Worm (Caenorhabditis elegans): ENCODE data around the gene nhr-105.

Gene nhr-105

DNA sequence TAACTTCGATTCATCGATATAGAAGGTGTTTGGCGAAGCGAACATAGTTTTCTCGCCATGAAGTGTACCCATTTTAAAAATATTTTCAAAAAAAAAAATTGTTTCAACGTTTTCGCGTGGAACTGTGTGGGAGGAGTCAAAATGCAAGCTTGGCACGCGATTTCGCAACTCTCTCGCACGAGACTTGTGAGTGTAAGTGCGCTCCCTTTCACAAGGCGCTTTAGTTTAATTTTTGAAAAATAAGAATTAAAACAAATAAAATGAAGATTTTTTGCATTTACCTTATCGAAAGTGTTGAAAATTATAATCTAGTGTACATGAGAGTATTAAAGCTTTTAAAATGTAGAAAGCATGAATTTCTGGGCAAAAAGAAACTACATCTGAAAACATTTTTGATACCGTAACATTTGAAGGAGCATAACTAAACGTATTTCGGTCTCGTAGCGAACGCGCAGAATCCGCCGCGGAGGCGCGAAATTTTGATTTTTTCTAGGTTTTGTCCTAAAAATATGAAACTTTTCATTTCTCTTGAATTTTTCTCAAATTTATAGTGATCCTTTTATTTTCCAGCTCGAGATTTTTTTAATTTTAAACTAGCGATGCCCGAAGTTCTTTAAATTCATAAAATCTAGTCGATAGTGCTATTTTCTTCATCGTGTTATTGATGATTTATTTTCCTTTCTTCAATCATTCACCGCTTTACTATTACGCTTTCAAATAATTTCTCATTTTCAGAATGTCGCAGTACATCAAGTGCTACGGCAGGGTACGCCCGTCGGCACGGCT, 10.3 kb upstream of the nhr-105 start, which contains the start of the genes cogc-2 and klp-18:
TSS of gene cogc-2 (minus strand) at position 105 of the 786 bp plus-strand sequence.
TSS of gene klp-18 (plus strand) at position 736 of the 786 bp plus-strand sequence.
- no peak for TF ChIP-seq elt-1 (tag; optimal IDR thresholded peaks at IDR 0.05)
- peak; percentile 72 for TF ChIP-seq nhr-21 (tag; optimal IDR thresholded peaks at IDR 0.05)
- peak; percentile 90 for TF ChIP-seq lin-11 (tag; optimal IDR thresholded peaks at IDR 0.05)
- TF ChIP-seq nhr-12 (tag; optimal IDR thresholded peaks at IDR 0.05): no peak
- peak; percentile 97 for TF ChIP-seq unc-55 (GFP tag; optimal IDR thresholded peaks at IDR 0.05)
- TF ChIP-seq snpc-4 (tag; optimal IDR thresholded peaks at IDR 0.05): peak; percentile 61
- TF ChIP-seq unc-39 (tag; optimal IDR thresholded peaks at IDR 0.05): no peak
- TF ChIP-seq ama-1 (optimal IDR thresholded peaks at IDR 0.05): peak; percentile 35
- no peak for TF ChIP-seq lin-39 (tag; optimal IDR thresholded peaks at IDR 0.05)
- TF ChIP-seq nhr-237 (tag; optimal IDR thresholded peaks at IDR 0.05): no peak
- no peak for TF ChIP-seq ztf-1 (GFP tag; conservative IDR thresholded peaks at IDR 0.05)
- peak; percentile 68 for TF ChIP-seq mab-5 (tag; optimal IDR thresholded peaks at IDR 0.05)
- TF ChIP-seq sma-9 (GFP tag; optimal IDR thresholded peaks at IDR 0.05): peak; percentile 80
- TF ChIP-seq sma-9 (tag; optimal IDR thresholded peaks at IDR 0.05): no peak
- peak; percentile 45 for TF ChIP-seq blmp-1 (tag; optimal IDR thresholded peaks at IDR 0.05; ENCODE audit: insufficient read depth)
- TF ChIP-seq dmd-4 (tag; optimal IDR thresholded peaks at IDR 0.05): no peak
- TF ChIP-seq nhr-77 (tag; optimal IDR thresholded peaks at IDR 0.05): no peak
- TF ChIP-seq mdl-1 (tag; optimal IDR thresholded peaks at IDR 0.05): no peak
- TF ChIP-seq alr-1 (tag; optimal IDR thresholded peaks at IDR 0.05): no peak
- no peak for TF ChIP-seq elt-3 (tag; optimal IDR thresholded peaks at IDR 0.05)
- no peak for TF ChIP-seq ztf-4 (tag; optimal IDR thresholded peaks at IDR 0.05)
- TF ChIP-seq ztf-11 (tag; optimal IDR thresholded peaks at IDR 0.05): no peak
- TF ChIP-seq aly-2 (tag; optimal IDR thresholded peaks at IDR 0.05): no peak
- TF ChIP-seq R02D3.7 (tag; optimal IDR thresholded peaks at IDR 0.05): peak; percentile 18
- no peak for TF ChIP-seq mbf-1 (tag; optimal IDR thresholded peaks at IDR 0.05)
- peak; percentile 48 for TF ChIP-seq egl-27 (tag; optimal IDR thresholded peaks at IDR 0.05)
- no peak for TF ChIP-seq unc-62 (GFP tag; optimal IDR thresholded peaks at IDR 0.05)
- no peak for TF ChIP-seq ceh-82 (tag; optimal IDR thresholded peaks at IDR 0.05)
- no peak for TF ChIP-seq peb-1 (tag; optimal IDR thresholded peaks at IDR 0.05)
- TF ChIP-seq ceh-16 (tag; optimal IDR thresholded peaks at IDR 0.05): peak; percentile 43
- peak; percentile 82 for TF ChIP-seq lin-13 (GFP tag; optimal IDR thresholded peaks at IDR 0.05)
- peak; percentile 88 for TF ChIP-seq crh-2 (tag; optimal IDR thresholded peaks at IDR 0.05)
- peak; percentile 62 for TF ChIP-seq fos-1 (tag; optimal IDR thresholded peaks at IDR 0.05)
- TF ChIP-seq nhr-10 (tag; optimal IDR thresholded peaks at IDR 0.05): no peak
- peak; percentile 85 for TF ChIP-seq nhr-129 (tag; optimal IDR thresholded peaks at IDR 0.05)
- peak; percentile 76 for TF ChIP-seq sem-4 (tag; optimal IDR thresholded peaks at IDR 0.05)
- TF ChIP-seq ZK546.5 (tag; optimal IDR thresholded peaks at IDR 0.05): no peak
- TF ChIP-seq zag-1 (tag; optimal IDR thresholded peaks at IDR 0.05): peak; percentile 23
- TF ChIP-seq gmeb-1 (tag; optimal IDR thresholded peaks at IDR 0.05): peak; percentile 96
- peak; percentile 86 for TF ChIP-seq sma-3 (GFP tag; optimal IDR thresholded peaks at IDR 0.05)
- TF ChIP-seq F13H6.1 (tag; optimal IDR thresholded peaks at IDR 0.05): peak; percentile 83
- TF ChIP-seq C34F6.9 (tag; optimal IDR thresholded peaks at IDR 0.05): peak; percentile 88
- TF ChIP-seq nhr-11 (tag; optimal IDR thresholded peaks at IDR 0.05): no peak
- peak; percentile 31 for TF ChIP-seq skn-1 (tag; optimal IDR thresholded peaks at IDR 0.05)
- TF ChIP-seq nhr-25 (tag; optimal IDR thresholded peaks at IDR 0.05): peak; percentile 78
- peak; percentile 70 to 91 for TF ChIP-seq lsy-2 (tag; optimal IDR thresholded peaks at IDR 0.05)
- no peak for TF ChIP-seq Y55F3AM.14 (GFP tag; optimal IDR thresholded peaks at IDR 0.05)
- peak; percentile 29 for TF ChIP-seq nhr-6 (tag; optimal IDR thresholded peaks at IDR 0.05)
- no peak for TF ChIP-seq nhr-23 (tag; optimal IDR thresholded peaks at IDR 0.05)

Measured in whole organism, L2 larva.